Worm (Caenorhabditis elegans): ENCODE measurements around the gene C16D9.4.

DNA sequence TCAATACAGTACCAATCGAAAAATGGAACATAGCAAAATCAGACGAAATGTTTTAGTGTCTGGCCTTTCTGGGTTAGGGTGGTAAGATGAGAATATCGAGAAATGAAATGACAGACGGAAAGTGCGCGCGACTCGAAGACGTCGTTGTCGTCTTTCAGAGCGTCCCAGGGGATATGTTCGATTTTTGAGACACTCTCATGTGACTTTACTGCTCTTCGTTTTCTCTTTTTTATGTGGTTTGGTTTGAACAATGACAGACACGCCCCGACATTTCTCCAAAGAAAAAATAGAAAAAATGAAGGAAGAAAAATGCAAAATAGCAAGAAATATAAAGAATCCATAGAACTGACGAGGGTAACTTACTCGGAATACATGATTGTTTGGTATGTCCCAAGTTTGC lies 32.2 kb downstream of the C16D9.4 start:
- TF ChIP-seq lsy-2 (tag; optimal IDR thresholded peaks at IDR 0.05): peak in 1 of 2 experiments; percentile 38
- TF ChIP-seq vab-7 (GFP tag; IDR thresholded peaks at IDR 0.05): no peak
- TF ChIP-seq aly-2 (tag; optimal IDR thresholded peaks at IDR 0.05): no peak
